Worm (Caenorhabditis elegans): ENCODE data around the gene R07B7.9.

DNA sequence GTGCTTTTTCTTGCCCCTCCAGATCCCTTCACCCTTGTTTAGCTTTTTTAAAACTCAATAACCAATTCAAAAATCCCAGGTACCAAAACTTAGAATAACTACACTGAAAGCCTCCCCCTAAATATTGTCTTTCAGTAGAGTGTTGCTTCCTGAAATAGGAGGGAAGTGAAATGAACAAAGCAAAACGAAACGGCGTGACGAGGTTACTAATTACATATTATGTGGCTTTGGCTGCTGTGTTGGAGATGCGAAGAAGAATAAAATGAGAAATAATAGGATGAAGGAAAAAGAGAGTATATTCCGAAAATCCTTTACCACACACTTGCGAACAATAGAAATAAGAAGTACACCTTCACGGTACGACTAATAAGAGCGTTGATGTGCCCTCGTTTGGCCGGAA, 44.0 kb downstream of the R07B7.9 start:
- TF ChIP-seq elt-3 (tag; optimal IDR thresholded peaks at IDR 0.05) = no peak
- TF ChIP-seq lin-13 (GFP tag; optimal IDR thresholded peaks at IDR 0.05) = no peak

All from whole organism, L2 larva.